Fruit fly (Drosophila melanogaster) Kc167 (cell line): ENCODE results near the gene Sfp26Ad.

Experiments used
- Myc ChIP-seq: fragments of >200 bp; optimal IDR thresholded peaks from 2 replicates; lab custom pipeline; 2017; ENCODE audit warnings: missing external identifiers
- Sin3A ChIP-seq: fragments of >200 bp; optimal IDR thresholded peaks from 2 replicates; lab custom pipeline; 2018; ENCODE audit warnings: missing external identifiers
- h ChIP-seq: fragments of >200 bp; optimal IDR thresholded peaks from 3 replicates; lab custom pipeline; 2018; ENCODE audit warnings: missing external identifiers
- insv ChIP-seq: fragments of >200 bp; optimal IDR thresholded peaks from 3 replicates; lab custom pipeline; 2018; ENCODE audit warnings: missing external identifiers
- psq ChIP-seq: fragments of >200 bp; optimal IDR thresholded peaks from 2 replicates; lab custom pipeline; 2017; ENCODE audit warnings: missing external identifiers

DNA sequence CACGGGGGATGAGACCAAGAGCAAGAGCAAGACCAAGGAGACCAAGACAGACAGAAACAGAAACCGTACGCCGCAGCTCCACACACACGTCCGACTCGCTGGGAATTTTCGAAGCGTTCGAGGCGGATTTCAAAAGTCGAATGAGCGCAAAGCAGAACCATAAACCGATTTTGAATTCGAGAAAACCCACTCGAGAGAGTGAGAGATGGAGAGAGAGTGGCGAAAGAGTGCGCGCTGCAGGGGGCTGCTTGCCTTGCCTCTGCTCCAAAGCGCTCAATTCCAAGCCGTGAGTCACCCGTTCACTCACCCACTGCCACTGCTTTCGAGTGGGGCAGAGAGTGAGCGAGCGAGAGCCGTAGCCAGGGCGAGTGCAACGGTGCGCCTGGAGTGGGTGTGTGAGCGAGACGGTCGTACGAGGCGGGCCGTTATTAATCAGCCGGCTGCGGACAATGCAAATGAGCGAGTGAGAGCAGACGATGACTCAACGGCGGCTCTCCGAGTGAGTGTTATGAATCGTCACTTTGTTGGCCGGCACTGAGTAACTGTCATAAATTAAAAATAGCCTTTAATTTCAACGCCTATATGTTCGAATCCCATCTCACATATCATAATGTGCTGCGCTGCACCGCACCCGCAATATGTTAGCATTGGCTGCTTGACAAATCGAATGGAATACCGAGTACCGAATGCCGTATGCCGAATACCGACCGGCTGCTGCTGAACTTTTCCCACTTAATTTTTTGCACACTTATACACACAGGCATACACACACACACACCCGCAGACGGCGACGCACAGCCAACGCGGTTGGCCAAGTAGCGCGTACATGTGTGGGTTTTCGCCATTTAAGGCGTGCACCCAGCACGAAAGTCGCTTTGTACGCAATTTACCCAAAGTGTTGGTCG, 37.1 kb upstream of the Sfp26Ad start:
- TF ChIP-seq h (lab: Kevin White, UChicago) (no peak), Myc (lab: Kevin White, UChicago) (no peak), psq (lab: Kevin White, UChicago) (no peak), Sin3A (lab: Kevin White, UChicago) (no peak), insv (lab: Kevin White, UChicago) (no peak)
